Worm (Caenorhabditis elegans) whole organism, L4 larva: ENCODE results near the gene K02C4.5.

ENCODE experiments used
- F37D6.2 ChIP-seq: sonication (generic microtip); optimal IDR thresholded peaks from 2 replicates; lab custom pipeline; 2016; ENCODE audit warnings: mild to moderate bottlenecking, missing genetic modification characterization, missing compliant biosample characterization
- F49E8.2 ChIP-seq: sonication (generic microtip); optimal IDR thresholded peaks from 2 replicates; lab custom pipeline; 2016; ENCODE audit warnings: missing compliant biosample characterization, mild to moderate bottlenecking, missing genetic modification characterization, borderline replicate concordance
- Y5F2A.4 ChIP-seq: fragments of 200-800 bp; sonication (Bioruptor generic); optimal IDR thresholded peaks from 2 replicates; lab custom pipeline; 2018; ENCODE audit warnings: mild to moderate bottlenecking, missing genetic modification characterization, missing compliant biosample characterization
- ZK337.2 ChIP-seq: fragments of 200-800 bp; sonication (Bioruptor generic); IDR thresholded peaks from 2 replicates; pipeline ENCODE4 v1.3.6; 2022; ENCODE audit warnings: missing genetic modification reagents, missing genetic modification characterization, missing compliant biosample characterization
- ZK546.5 ChIP-seq, 2 experiments: sonication (generic microtip); optimal IDR thresholded peaks; 2 replicates each; lab custom pipeline; 2017; ENCODE audit warnings: missing biosample characterization in 2 of 2, missing genetic modification characterization in 2 of 2
- aha-1 ChIP-seq: fragments of 150-350 bp; peaks from one replicate; lab custom pipeline; 2014; ENCODE audit warnings: missing biosample characterization, missing genetic modification characterization
- aly-2 ChIP-seq: sonication (generic microtip); optimal IDR thresholded peaks from 2 replicates; lab custom pipeline; 2018; ENCODE audit warnings: missing biosample characterization, missing genetic modification characterization
- ama-1 ChIP-seq: fragments of 150-350 bp; optimal IDR thresholded peaks from 2 replicates; lab custom pipeline; 2014; ENCODE audit warnings: inconsistent platforms, mixed read lengths
- attf-4 ChIP-seq: sonication (generic microtip); optimal IDR thresholded peaks from 3 replicates; lab custom pipeline; 2017; ENCODE audit warnings: missing biosample characterization, missing genetic modification characterization
- ceh-20 ChIP-seq: fragments of 200-800 bp; sonication (Bioruptor generic); IDR thresholded peaks from 2 replicates; pipeline ENCODE4 v1.3.6; 2022; ENCODE audit warnings: missing genetic modification reagents, missing genetic modification characterization, missing compliant biosample characterization
- ceh-28 ChIP-seq: fragments of 150-350 bp; optimal IDR thresholded peaks from 2 replicates; lab custom pipeline; 2014; ENCODE audit warnings: missing biosample characterization, missing genetic modification reagents, missing genetic modification characterization
- ceh-82 ChIP-seq: sonication (generic microtip); optimal IDR thresholded peaks from 2 replicates; lab custom pipeline; 2017; ENCODE audit warnings: missing biosample characterization, missing genetic modification characterization
- ctbp-1 ChIP-seq: fragments of 200-800 bp; sonication (Bioruptor generic); IDR thresholded peaks from 2 replicates; pipeline ENCODE4 v1.3.6; 2022; ENCODE audit warnings: missing genetic modification reagents, missing genetic modification characterization, missing compliant biosample characterization
- daf-16 ChIP-seq, 3 experiments: sonication (generic microtip); optimal IDR thresholded peaks; 2 replicates each; lab custom pipeline; 2016 to 2017; ENCODE audit warnings: missing genetic modification characterization in 3 of 3, missing genetic modification reagents in 3 of 3, mild to moderate bottlenecking in 2 of 3, missing compliant biosample characterization in 2 of 3, missing biosample characterization in 1 of 3, moderate library complexity in 1 of 3
- dmd-6 ChIP-seq: fragments of 200-800 bp; sonication (Bioruptor generic); IDR thresholded peaks from 2 replicates; pipeline ENCODE4 v1.3.6; 2022; ENCODE audit warnings: missing genetic modification reagents, missing genetic modification characterization, missing compliant biosample characterization
- dpl-1 ChIP-seq: fragments of 150-350 bp; optimal IDR thresholded peaks from 2 replicates; lab custom pipeline; 2014; ENCODE audit warnings: missing biosample characterization, missing genetic modification reagents, missing genetic modification characterization
- duxl-1 ChIP-seq: sonication (generic microtip); optimal IDR thresholded peaks from 2 replicates; lab custom pipeline; 2016; ENCODE audit warnings: mild to moderate bottlenecking, missing genetic modification characterization, moderate library complexity, missing compliant biosample characterization; ENCODE audit not compliant: poor library complexity
- dve-1 ChIP-seq: sonication (generic microtip); optimal IDR thresholded peaks from 2 replicates; lab custom pipeline; 2017; ENCODE audit warnings: antibody characterized with exemption, mild to moderate bottlenecking, missing genetic modification characterization, missing compliant biosample characterization; ENCODE audit not compliant: insufficient read depth
- fkh-10 ChIP-seq: fragments of 150-350 bp; optimal IDR thresholded peaks from 2 replicates; lab custom pipeline; 2014; ENCODE audit warnings: missing biosample characterization, missing genetic modification reagents, missing genetic modification characterization
- fos-1 ChIP-seq: fragments of 150-350 bp; optimal IDR thresholded peaks from 2 replicates; lab custom pipeline; 2014; ENCODE audit warnings: missing biosample characterization, missing genetic modification characterization
- hlh-11 ChIP-seq: fragments of 200-800 bp; sonication (Bioruptor generic); optimal IDR thresholded peaks from 2 replicates; lab custom pipeline; 2018; ENCODE audit warnings: mild to moderate bottlenecking, missing genetic modification characterization, missing compliant biosample characterization
- hlh-30 ChIP-seq: sonication (generic microtip); optimal IDR thresholded peaks from 2 replicates; lab custom pipeline; 2017; ENCODE audit warnings: antibody characterized with exemption, mild to moderate bottlenecking, missing genetic modification characterization, missing compliant biosample characterization; ENCODE audit not compliant: insufficient read depth
- hmg-1.1 ChIP-seq: fragments of 200-800 bp; sonication (Bioruptor generic); IDR thresholded peaks from 2 replicates; pipeline ENCODE4 v1.3.6; 2022; ENCODE audit warnings: missing genetic modification reagents, missing genetic modification characterization, missing compliant biosample characterization
- jun-1 ChIP-seq: fragments of 150-350 bp; optimal IDR thresholded peaks from 2 replicates; lab custom pipeline; 2014; ENCODE audit warnings: missing biosample characterization, missing genetic modification reagents, missing genetic modification characterization
- lin-1 ChIP-seq: fragments of 200-800 bp; sonication (Bioruptor generic); IDR thresholded peaks from 2 replicates; pipeline ENCODE4 v1.3.6; 2022; ENCODE audit warnings: missing genetic modification reagents, missing genetic modification characterization, missing compliant biosample characterization
- lin-39 ChIP-seq: fragments of 150-350 bp; optimal IDR thresholded peaks from 2 replicates; lab custom pipeline; 2014; ENCODE audit warnings: missing biosample characterization, missing genetic modification reagents, missing genetic modification characterization
- lsy-2 ChIP-seq, 2 experiments: fragments of 150-350 bp in 1 of 2; sonication (generic microtip) in 1 of 2; optimal IDR thresholded peaks; 2 replicates each; lab custom pipeline; 2014 to 2017; ENCODE audit warnings: missing biosample characterization in 2 of 2, missing genetic modification characterization in 2 of 2
- madf-5 ChIP-seq, 2 experiments: fragments of 200-800 bp; sonication (Bioruptor generic); IDR thresholded peaks; 2 replicates each; pipeline ENCODE4 v1.3.6; 2022; ENCODE audit warnings: missing compliant biosample characterization in 2 of 2, missing genetic modification characterization in 2 of 2
- mdl-1 ChIP-seq, 2 experiments: fragments of 150-350 bp in 1 of 2; sonication (generic microtip) in 1 of 2; optimal IDR thresholded peaks; 2 replicates each; lab custom pipeline; 2014 to 2017; ENCODE audit warnings: missing biosample characterization in 2 of 2, missing genetic modification characterization in 2 of 2
- mdt-29 ChIP-seq: fragments of 200-800 bp; sonication (Bioruptor generic); IDR thresholded peaks from 2 replicates; pipeline ENCODE4 v1.3.6; 2022; ENCODE audit warnings: missing genetic modification reagents, missing genetic modification characterization, missing compliant biosample characterization
- mep-1 ChIP-seq: fragments of 150-350 bp; sonication (generic microtip); optimal IDR thresholded peaks from 3 replicates; lab custom pipeline; 2014; ENCODE audit warnings: missing biosample characterization, missing genetic modification characterization
- mxl-2 ChIP-seq: fragments of 200-800 bp; sonication (Bioruptor generic); conservative IDR thresholded peaks from 2 replicates; pipeline ENCODE4 v1.3.6; 2022; ENCODE audit warnings: missing genetic modification reagents, missing genetic modification characterization, missing compliant biosample characterization
- nhr-11 ChIP-seq: fragments of 150-350 bp; optimal IDR thresholded peaks from 2 replicates; lab custom pipeline; 2014; ENCODE audit warnings: missing biosample characterization, missing genetic modification characterization
- nhr-111 ChIP-seq: fragments of 200-800 bp; sonication (Bioruptor generic); optimal IDR thresholded peaks from 2 replicates; lab custom pipeline; 2018; ENCODE audit warnings: mild to moderate bottlenecking, missing genetic modification characterization, missing compliant biosample characterization
- nhr-25 ChIP-seq: sonication (generic microtip); optimal IDR thresholded peaks from 2 replicates; lab custom pipeline; 2017; ENCODE audit warnings: missing genetic modification characterization, mild to moderate bottlenecking, missing compliant biosample characterization, antibody characterized with exemption, moderate library complexity, borderline replicate concordance; ENCODE audit not compliant: insufficient read depth
- nhr-28 ChIP-seq: fragments of 150-350 bp; optimal IDR thresholded peaks from 2 replicates; lab custom pipeline; 2014; ENCODE audit warnings: missing biosample characterization, missing genetic modification characterization
- nhr-48 ChIP-seq: sonication (generic microtip); optimal IDR thresholded peaks from 2 replicates; lab custom pipeline; 2016; ENCODE audit warnings: mild to moderate bottlenecking, missing genetic modification characterization, missing compliant biosample characterization
- nhr-6 ChIP-seq: fragments of 150-350 bp; optimal IDR thresholded peaks from 2 replicates; lab custom pipeline; 2014; ENCODE audit warnings: missing biosample characterization, missing genetic modification characterization
- php-3 ChIP-seq: fragments of 200-800 bp; sonication (Bioruptor generic); IDR thresholded peaks from 2 replicates; pipeline ENCODE4 v1.3.6; 2022; ENCODE audit warnings: missing genetic modification reagents, missing genetic modification characterization, missing compliant biosample characterization
- pqm-1 ChIP-seq: sonication (generic microtip); optimal IDR thresholded peaks from 2 replicates; lab custom pipeline; 2017; ENCODE audit warnings: missing biosample characterization, missing genetic modification characterization
- rbr-2 ChIP-seq: sonication (generic microtip); optimal IDR thresholded peaks from 2 replicates; lab custom pipeline; 2016; ENCODE audit warnings: missing genotype, missing genetic modification characterization, missing compliant biosample characterization
- set-16 ChIP-seq: fragments of 200-800 bp; sonication (Bioruptor generic); IDR thresholded peaks from 2 replicates; pipeline ENCODE4 v1.3.6; 2022; ENCODE audit warnings: missing genetic modification reagents, missing genetic modification characterization, missing compliant biosample characterization
- skn-1 ChIP-seq: fragments of 150-350 bp; optimal IDR thresholded peaks from 2 replicates; lab custom pipeline; 2014; ENCODE audit warnings: missing biosample characterization, missing genetic modification characterization
- tag-97 ChIP-seq: fragments of 200-800 bp; sonication (Bioruptor generic); IDR thresholded peaks from 2 replicates; pipeline ENCODE4 v1.3.6; 2022; ENCODE audit warnings: missing genetic modification characterization, missing compliant biosample characterization
- zip-2 ChIP-seq: fragments of 150-350 bp; optimal IDR thresholded peaks from 2 replicates; lab custom pipeline; 2014; ENCODE audit warnings: missing biosample characterization, missing genetic modification characterization
- ztf-11 ChIP-seq: fragments of 150-350 bp; optimal IDR thresholded peaks from 2 replicates; lab custom pipeline; 2014; ENCODE audit warnings: missing biosample characterization, missing genetic modification characterization

Gene K02C4.5

ce11 chrII:8127290-8127689, 49.1 kb downstream of the K02C4.5 start (continued):
- TF ChIP-seq hlh-11 (peak; percentile 77), ceh-82 (tag; lab: Kevin White, UChicago) (no peak), jun-1 (no peak), php-3 (GFP tag; lab: Robert Waterston, UW) (peak; percentile 23; the same call in 1 of the 2 replicates), mxl-2 (GFP tag; lab: Robert Waterston, UW) (no peak), aha-1 (tag; lab: Kevin White, UChicago) (no peak), attf-4 (tag; lab: Kevin White, UChicago) (no peak), Y5F2A.4 (GFP tag; lab: Kevin White, UChicago) (no peak), pqm-1 (tag; lab: Kevin White, UChicago) (peak; percentile 97), ZK546.5 (tag; optimal IDR thresholded peaks at IDR 0.05; lab: Kevin White, UChicago) (no peak), lin-1 (no peak), ctbp-1 (GFP tag; lab: Robert Waterston, UW) (no peak), set-16 (GFP tag; lab: Robert Waterston, UW) (no peak), dmd-6 (GFP tag; lab: Robert Waterston, UW) (peak; percentile 72), aly-2 (no peak), mep-1 (tag; lab: Kevin White, UChicago) (peak; percentile 29), mdl-1 (tag; optimal IDR thresholded peaks at IDR 0.05; lab: Kevin White, UChicago) (no peak), daf-16 (GFP tag; optimal IDR thresholded peaks at IDR 0.05; lab: Kevin White, UChicago) (no peak), daf-16 (tag; optimal IDR thresholded peaks at IDR 0.05; lab: Kevin White, UChicago) (peak; percentile 84), nhr-11 (tag; lab: Kevin White, UChicago) (no peak)

ce11 chrII:8127794-8128193, 49.6 kb downstream of the K02C4.5 start:
- no peak for TF ChIP-seq ztf-11 (tag; lab: Kevin White, UChicago)
- TF ChIP-seq dve-1 (tag; lab: Kevin White, UChicago) = no peak
- TF ChIP-seq madf-5 (GFP tag; IDR thresholded peaks at IDR 0.05; lab: Robert Waterston, UW) = no peak
- TF ChIP-seq nhr-6 (tag; lab: Kevin White, UChicago) = no peak
- TF ChIP-seq rbr-2 = no peak
- TF ChIP-seq nhr-111 (GFP tag; lab: Kevin White, UChicago) = no peak

- TF ChIP-seq nhr-28 (tag; lab: Kevin White, UChicago) (peak; percentile 45), duxl-1 (tag; lab: Kevin White, UChicago) (no peak), nhr-48 (peak; percentile 17), F37D6.2 (tag; lab: Kevin White, UChicago) (peak; percentile 8), ZK337.2 (GFP tag; lab: Robert Waterston, UW) (no peak), hlh-30 (peak; percentile 93), dpl-1 (GFP tag; lab: Kevin White, UChicago) (peak; percentile 30), lin-1 (0 out of 2 replicates have a peak, but pooled peaks have one; percentile 33), lsy-2 (tag; optimal IDR thresholded peaks at IDR 0.05; lab: Kevin White, UChicago) (peak; percentile 34 to 61), nhr-25 (tag; lab: Kevin White, UChicago) (no peak), F49E8.2 (tag; lab: Kevin White, UChicago) (no peak), zip-2 (tag; lab: Kevin White, UChicago) (peak; percentile 94), hmg-1.1 (peak; percentile 57), skn-1 (tag; lab: Kevin White, UChicago) (no peak), set-16 (GFP tag; lab: Robert Waterston, UW) (peak; percentile 98), ceh-20 (peak; percentile 53; the same call in 1 of the 2 replicates), lin-39 (tag; lab: Kevin White, UChicago) (no peak), fos-1 (tag; lab: Kevin White, UChicago) (no peak), tag-97 (GFP tag; lab: Robert Waterston, UW) (no peak), ceh-28 (tag; lab: Kevin White, UChicago) (no peak), nhr-6 (tag; lab: Kevin White, UChicago) (no peak), ZK546.5 (tag; optimal IDR thresholded peaks at IDR 0.05; lab: Kevin White, UChicago) (no peak), madf-5 (GFP tag; IDR thresholded peaks at IDR 0.05; lab: Robert Waterston, UW) (no peak), fkh-10 (GFP tag; lab: Kevin White, UChicago) (no peak), ama-1 (no peak), aha-1 (tag; lab: Kevin White, UChicago) (peak; percentile 65), mdt-29 (GFP tag; lab: Robert Waterston, UW) (no peak)
Observed at ce11 chrII:8128273-8129039, 50.2 kb downstream of the K02C4.5 start.
